Worm (Caenorhabditis elegans): ENCODE measurements around the gene dyrb-1.

DNA sequence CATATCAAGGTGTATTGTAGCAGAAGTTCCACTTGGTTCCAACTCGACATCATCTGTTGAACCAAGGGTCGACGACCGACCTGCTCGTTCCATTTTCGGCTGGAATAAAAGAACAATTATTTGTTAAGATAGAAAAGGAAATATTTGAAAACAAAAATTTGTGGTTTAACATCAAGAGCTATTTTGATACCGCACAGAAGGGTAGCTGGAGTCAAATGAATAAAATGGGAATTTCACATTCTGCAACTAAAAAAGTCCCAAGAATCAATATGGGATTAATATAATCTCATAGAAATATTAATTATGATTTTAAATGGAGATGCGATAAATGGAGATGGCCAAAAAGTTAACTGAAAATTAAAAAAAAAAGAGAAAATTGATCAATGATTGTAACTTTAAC, 8.4 kb downstream of the dyrb-1 start, which contains the start of gene clh-5:
- TF ChIP-seq ama-1 (optimal IDR thresholded peaks at IDR 0.05) = no peak
- no peak for TF ChIP-seq nhr-25 (tag; optimal IDR thresholded peaks at IDR 0.05)
- no peak for TF ChIP-seq lin-15B (tag; optimal IDR thresholded peaks at IDR 0.05)
- TF ChIP-seq nhr-11 (tag; optimal IDR thresholded peaks at IDR 0.05) = no peak
- TF ChIP-seq egl-27 (tag; optimal IDR thresholded peaks at IDR 0.05) = no peak
- no peak for TF ChIP-seq nhr-237 (tag; optimal IDR thresholded peaks at IDR 0.05)
- TF ChIP-seq pqm-1 (tag; optimal IDR thresholded peaks at IDR 0.05) = no peak
- TF ChIP-seq ztf-11 (tag; optimal IDR thresholded peaks at IDR 0.05) = no peak
- no peak for TF ChIP-seq fos-1 (tag; optimal IDR thresholded peaks at IDR 0.05)
- TF ChIP-seq nhr-28 (tag; optimal IDR thresholded peaks at IDR 0.05) = no peak
- no peak for TF ChIP-seq hmg-11 (tag; optimal IDR thresholded peaks at IDR 0.05)
- TF ChIP-seq aly-2 (tag; optimal IDR thresholded peaks at IDR 0.05) = no peak
- TF ChIP-seq nhr-12 (tag; optimal IDR thresholded peaks at IDR 0.05) = no peak
